Fruit fly (Drosophila melanogaster): ENCODE results near the gene Polr3D.

The Polr3D gene

DNA sequence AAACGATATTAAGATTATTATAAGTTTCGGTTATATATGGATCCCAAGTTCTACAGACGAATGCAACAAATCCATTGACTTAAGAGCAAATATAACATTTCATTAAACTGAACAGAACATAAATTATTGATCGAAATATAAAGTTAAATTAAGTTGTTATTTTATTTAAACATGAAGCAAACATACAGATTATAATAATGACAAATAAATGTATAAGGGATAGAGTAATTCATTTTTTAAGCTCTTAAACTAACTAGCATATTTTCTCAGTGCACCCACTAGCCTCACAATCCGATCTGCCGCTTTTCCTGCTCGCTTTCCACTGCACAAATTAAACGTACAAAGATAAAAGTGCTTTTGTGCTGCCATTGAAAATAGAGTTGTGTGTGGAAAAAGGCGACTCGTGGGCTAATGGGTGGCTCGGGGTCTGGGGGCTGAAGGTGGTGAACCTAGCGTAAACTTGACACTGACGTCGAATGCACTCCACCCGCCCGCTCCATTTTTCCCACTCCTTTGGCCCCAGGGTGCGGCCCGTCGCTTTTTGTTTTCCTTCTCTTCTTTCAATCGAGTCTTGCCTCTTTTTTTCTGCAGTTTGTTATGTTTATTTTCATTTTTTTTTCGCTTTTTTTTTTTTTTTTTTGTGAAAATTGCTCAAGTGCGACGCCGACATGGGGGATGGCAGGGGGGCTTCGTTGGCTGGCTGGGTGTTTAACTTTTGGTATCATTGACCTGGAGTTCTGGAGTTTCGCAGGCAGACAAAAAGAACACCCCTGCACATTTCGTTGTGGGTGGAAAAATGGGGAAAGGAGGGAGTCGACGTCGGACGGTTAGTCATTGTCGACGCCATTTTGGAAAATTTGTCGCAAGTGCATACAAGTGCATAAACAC lies 29.5 kb downstream of the Polr3D start:
- no peak for TF ChIP-seq CG17801 (GFP tag; optimal IDR thresholded peaks at IDR 0.05; ENCODE audit: partially characterized antibody)

- no peak for TF ChIP-seq CG17801 (GFP tag; optimal IDR thresholded peaks at IDR 0.05; ENCODE audit: partially characterized antibody)
Measured at dm6 chr3L:18079123-18079522, 30.3 kb downstream of the Polr3D start.

DNA sequence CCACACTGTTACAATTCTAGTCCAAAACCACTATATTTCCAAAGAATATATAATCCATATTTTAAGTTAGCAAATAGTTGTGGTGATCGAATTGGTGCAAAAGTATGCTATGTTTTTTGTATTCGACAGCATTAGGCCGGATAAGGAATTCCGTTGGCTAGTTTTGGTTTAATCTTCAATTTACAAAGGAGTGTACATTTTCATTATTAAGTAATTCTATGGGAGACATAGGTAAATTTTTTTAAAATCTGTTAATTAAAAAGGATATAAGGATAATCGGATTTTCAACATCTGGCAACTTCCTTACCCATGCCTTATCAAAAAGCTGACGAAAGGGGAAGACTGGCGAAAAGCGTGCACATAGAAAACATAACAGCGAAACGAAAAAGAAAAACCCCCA lies 30.8 kb downstream of the Polr3D start:
- no peak for TF ChIP-seq CG17801 (GFP tag; optimal IDR thresholded peaks at IDR 0.05; ENCODE audit: partially characterized antibody)

DNA sequence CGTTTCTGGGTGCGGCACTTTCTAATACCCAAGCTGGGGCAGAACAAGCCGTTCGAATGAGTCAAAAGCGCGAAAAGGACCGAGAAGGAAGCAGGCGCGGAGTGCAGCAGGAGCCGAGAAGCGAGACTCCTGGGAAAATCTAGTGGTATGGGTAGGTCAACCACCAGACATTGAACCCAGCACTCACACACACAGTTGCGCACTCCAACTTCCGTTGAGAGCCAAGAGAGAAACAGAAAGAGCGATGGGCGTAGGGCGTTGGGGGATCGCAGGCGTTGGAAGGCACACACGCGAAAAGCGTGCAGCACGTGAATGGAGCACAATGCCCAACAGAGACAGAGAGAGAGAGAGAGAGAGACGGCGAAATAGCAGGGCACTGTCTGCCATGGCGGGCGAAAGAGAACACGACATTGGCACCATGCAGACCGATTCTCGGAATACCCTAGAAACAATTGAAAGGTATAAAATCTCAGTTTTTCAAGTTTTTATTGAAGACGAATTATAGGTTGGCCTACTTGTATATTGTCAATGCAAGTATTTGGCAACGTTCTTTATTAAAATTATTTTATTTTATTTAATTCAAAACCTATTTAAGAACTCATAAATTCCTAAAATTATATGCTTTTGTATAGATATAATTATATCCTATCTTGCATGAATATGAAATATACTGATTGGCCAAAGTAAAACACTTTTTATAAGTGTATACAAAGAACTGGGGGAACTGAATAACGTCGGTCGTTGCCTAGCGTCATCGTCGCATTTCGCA lies 31.5 kb downstream of the Polr3D start:
- TF ChIP-seq CG17801 (GFP tag; optimal IDR thresholded peaks at IDR 0.05; ENCODE audit: partially characterized antibody): peak; percentile 52

DNA sequence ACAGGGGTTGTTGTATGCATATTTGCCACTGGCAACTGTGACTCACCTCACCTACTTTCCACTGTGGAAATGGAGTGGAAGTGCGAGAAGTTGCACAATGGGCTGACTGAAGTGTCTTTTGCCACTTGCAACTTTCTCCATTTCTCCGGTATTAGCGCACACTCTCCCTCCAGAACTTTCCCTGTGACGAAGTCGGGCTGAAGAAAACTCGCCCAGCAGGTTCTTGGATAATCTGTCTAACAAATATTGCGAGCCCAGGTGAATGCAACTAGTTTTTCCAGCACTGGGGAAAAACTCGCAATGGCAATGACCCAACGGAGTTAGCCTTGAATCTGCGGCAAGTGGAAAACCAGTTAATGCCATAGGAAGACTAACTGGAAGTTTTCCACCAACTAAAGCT lies 32.7 kb downstream of the Polr3D start:
- TF ChIP-seq CG17801 (GFP tag; optimal IDR thresholded peaks at IDR 0.05; ENCODE audit: partially characterized antibody): no peak

- TF ChIP-seq CG17801 (GFP tag; optimal IDR thresholded peaks at IDR 0.05; ENCODE audit: partially characterized antibody): no peak
Measured at dm6 chr3L:18075853-18076252, 33.5 kb downstream of the Polr3D start.

DNA sequence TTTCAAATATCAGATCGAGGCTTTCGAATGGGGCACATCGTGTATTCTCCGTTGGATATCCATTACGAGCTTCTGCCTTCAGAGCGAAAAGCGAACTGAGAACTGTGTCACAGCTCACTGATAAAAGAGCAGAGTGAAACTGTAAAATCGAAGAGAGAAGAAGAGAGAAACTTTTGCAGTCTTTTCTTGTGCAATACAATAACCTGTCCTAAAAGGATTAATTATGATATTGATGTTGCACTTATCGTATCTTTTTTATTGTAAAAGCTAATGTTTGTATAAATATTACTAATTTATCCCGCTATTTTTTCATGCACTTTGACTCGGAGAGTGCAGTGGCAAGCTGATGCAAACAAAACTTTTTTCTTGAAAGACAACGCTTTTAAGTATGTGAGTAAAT lies 34.4 kb downstream of the Polr3D start:
- TF ChIP-seq CG17801 (GFP tag; optimal IDR thresholded peaks at IDR 0.05; ENCODE audit: partially characterized antibody): no peak

DNA sequence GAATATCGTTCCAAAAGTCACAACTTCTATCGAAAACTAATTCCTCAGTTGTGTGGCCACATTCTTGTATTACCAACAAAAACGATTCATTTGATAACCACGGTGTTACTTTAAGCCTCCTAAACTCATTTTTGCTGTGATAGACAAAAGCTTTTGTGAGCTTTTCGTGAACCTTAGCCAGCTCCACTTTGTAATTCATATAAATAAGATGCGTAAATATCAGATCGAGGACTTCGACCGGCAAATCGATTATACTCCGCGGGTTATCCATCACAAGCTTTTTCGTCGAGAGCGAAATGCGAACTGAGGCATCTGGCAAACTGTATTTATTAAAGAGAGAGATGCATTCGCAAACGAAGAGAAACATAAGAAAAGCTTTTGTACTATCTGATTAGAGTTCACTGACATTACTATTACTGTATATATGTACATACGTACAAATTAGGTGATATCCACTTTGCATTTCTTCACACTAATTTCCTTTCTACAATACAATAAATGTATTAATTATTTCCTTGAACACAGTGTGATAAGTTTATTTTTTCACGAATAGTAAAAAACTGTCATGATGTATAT lies 35.7 kb downstream of the Polr3D start, which contains the start of gene CG44004:
Gene CG44004 (minus strand): TSS at position 305 of the 576 bp plus-strand sequence.
- TF ChIP-seq CG17801 (GFP tag; optimal IDR thresholded peaks at IDR 0.05; ENCODE audit: partially characterized antibody): no peak

DNA sequence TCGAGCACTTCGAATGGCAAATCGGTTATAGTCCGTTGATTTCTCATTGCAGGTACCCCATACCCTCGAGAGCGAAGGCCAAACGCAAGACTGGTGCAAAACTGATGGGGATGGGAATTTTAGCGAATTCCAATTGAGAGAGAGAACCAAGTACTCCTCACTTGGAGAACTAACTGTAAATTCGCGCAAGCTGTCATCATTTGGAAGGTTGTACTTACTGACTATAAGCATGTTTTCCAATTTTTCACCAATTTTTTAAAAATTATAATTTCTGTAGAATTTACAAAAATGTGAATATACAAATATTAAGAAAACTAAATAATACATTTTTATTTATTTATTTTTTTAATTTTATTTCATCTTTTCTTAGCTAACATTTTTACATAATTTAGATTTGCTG lies 37.4 kb downstream of the Polr3D start, which contains the start of gene CG44005:
Gene CG44005 (minus strand): TSS at position 101 of the 400 bp plus-strand sequence.
- no peak for TF ChIP-seq CG17801 (GFP tag; optimal IDR thresholded peaks at IDR 0.05; ENCODE audit: partially characterized antibody)

DNA sequence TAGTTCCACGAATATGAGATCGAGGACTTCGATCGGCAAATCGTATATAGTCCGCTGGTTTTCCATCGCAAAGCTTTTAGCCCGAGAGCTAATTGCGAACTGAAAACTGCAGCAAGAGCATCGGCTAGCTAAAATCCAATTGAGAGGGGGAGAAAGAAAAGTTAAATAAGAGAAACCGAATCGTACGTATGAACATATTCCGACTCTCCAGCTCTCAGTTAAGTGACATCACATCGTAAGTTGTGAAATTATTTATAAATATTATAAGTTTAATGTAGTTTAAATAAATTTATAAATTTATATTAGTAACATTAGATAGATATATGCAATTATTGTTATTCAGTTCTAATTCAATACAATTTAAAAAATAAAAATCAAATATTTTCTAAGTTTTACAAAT lies 39.3 kb downstream of the Polr3D start, which contains the start of gene CG44006:
Gene CG44006 (minus strand): TSS at position 101 of the 400 bp plus-strand sequence.
- no peak for TF ChIP-seq CG17801 (GFP tag; optimal IDR thresholded peaks at IDR 0.05; ENCODE audit: partially characterized antibody)

dm6 chr3L:18064632-18065482 lies 44.5 kb downstream of the Polr3D start, which contains the start of gene Eip75B:
Eip75B (minus strand) TSS chr3L:18064696.
- no peak for TF ChIP-seq CG17801 (GFP tag; optimal IDR thresholded peaks at IDR 0.05; ENCODE audit: partially characterized antibody)

- TF ChIP-seq CG17801 (GFP tag; optimal IDR thresholded peaks at IDR 0.05; ENCODE audit: partially characterized antibody): peak; percentile 75
Measured at dm6 chr3L:18062959-18063510, 46.3 kb downstream of the Polr3D start.

DNA sequence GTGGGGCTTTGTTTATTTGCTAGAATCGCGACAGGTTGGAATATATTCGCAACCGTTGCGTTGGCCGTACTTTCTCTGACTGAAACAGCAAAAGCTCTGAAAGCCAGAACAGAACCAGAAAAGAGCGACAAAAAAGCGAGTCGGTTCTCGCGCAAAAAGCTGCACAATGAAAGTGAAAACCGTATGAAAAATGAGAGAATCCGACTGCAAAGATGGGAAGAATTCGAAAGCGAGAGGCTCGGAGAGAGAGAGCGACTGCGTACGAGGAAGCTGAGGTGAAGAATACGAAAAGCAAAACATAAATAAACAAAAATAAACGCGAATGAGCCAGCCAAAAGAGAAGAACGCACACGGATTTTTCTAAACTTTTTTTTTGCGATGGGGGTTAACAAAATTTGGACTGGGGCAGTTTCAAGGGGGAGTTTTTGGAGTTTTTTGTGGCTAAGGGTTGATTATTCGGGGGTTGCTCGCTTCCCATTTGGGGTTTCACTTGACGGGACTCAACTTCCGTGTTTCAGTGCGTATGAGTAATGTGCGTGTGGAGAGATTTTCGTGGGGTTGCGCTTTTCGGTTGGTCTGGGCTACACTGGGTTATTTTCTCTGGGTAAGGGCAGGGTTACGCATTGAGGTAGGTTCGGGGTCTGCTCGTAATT lies 47.5 kb downstream of the Polr3D start:
- peak; percentile 14 for TF ChIP-seq CG17801 (GFP tag; optimal IDR thresholded peaks at IDR 0.05; ENCODE audit: partially characterized antibody)

dm6 chr3L:18061240-18061639 lies 48.1 kb downstream of the Polr3D start:
- no peak for TF ChIP-seq CG17801 (GFP tag; optimal IDR thresholded peaks at IDR 0.05; ENCODE audit: partially characterized antibody)
